Worm (Caenorhabditis elegans) whole organism, young adult: Measurements from ENCODE around the gene F52B11.5.
A peak's percentile ranks its signal among the peaks of the same experiment; 100 is the strongest.

Experiments used
- B0261.1 ChIP-seq: sonication (generic microtip); optimal IDR thresholded peaks from 2 replicates; lab custom pipeline; 2016; ENCODE audit warnings: mild to moderate bottlenecking, missing genetic modification characterization, moderate library complexity, missing compliant biosample characterization
- B0336.3 ChIP-seq: fragments of 200-800 bp; sonication (Bioruptor generic); IDR thresholded peaks from 2 replicates; pipeline ENCODE4 v1.3.6; 2022; ENCODE audit warnings: missing genetic modification characterization, missing compliant biosample characterization
- ama-1 ChIP-seq, 3 experiments: fragments of 150-350 bp in 1 of 3; sonication (generic microtip) in 2 of 3; optimal IDR thresholded peaks; 2 replicates each; lab custom pipeline; 2014 to 2018; ENCODE audit warnings: missing biosample characterization in 2 of 3, missing genetic modification characterization in 2 of 3, missing genetic modification reagents in 2 of 3
- attf-5 ChIP-seq: fragments of 200-800 bp; sonication (Bioruptor generic); optimal IDR thresholded peaks from 2 replicates; lab custom pipeline; 2018; ENCODE audit warnings: mild to moderate bottlenecking, missing genetic modification characterization, missing compliant biosample characterization
- bed-1 ChIP-seq: fragments of 200-800 bp; sonication (Bioruptor generic); IDR thresholded peaks from 2 replicates; pipeline ENCODE4 v1.3.6; 2022; ENCODE audit warnings: missing genetic modification reagents, missing genetic modification characterization, missing compliant biosample characterization
- egl-18 ChIP-seq: fragments of 200-800 bp; sonication (Bioruptor generic); IDR thresholded peaks from 2 replicates; pipeline ENCODE4 v1.3.6; 2022; ENCODE audit warnings: missing genetic modification reagents, missing genetic modification characterization, missing compliant biosample characterization
- him-1 ChIP-seq: sonication (generic microtip); optimal IDR thresholded peaks from 2 replicates; lab custom pipeline; 2016; ENCODE audit warnings: missing genotype, missing genetic modification reagents, missing genetic modification characterization, missing compliant biosample characterization
- let-607 ChIP-seq, 2 experiments: fragments of 200-800 bp in 1 of 2; sonication (Bioruptor generic) in 1 of 2; sonication (generic microtip) in 1 of 2; optimal IDR thresholded peaks; 2 replicates each; lab custom pipeline; 2016 to 2018; ENCODE audit warnings: mild to moderate bottlenecking in 2 of 2, missing compliant biosample characterization in 2 of 2, missing genetic modification characterization in 2 of 2, moderate library complexity in 2 of 2, missing genotype in 1 of 2
- lin-35 ChIP-seq, 3 experiments: fragments of 150-350 bp in 2 of 3; sonication (generic microtip) in 1 of 3; optimal IDR thresholded peaks; 2 replicates each; lab custom pipeline; 2014 to 2018; ENCODE audit warnings: missing biosample characterization in 3 of 3, missing genetic modification characterization in 3 of 3, missing genetic modification reagents in 3 of 3
- lsy-27 ChIP-seq: sonication (generic microtip); optimal IDR thresholded peaks from 2 replicates; lab custom pipeline; 2017; ENCODE audit warnings: missing genetic modification characterization, mild to moderate bottlenecking, missing compliant biosample characterization, antibody characterized with exemption, missing genotype, borderline replicate concordance; ENCODE audit not compliant: insufficient read depth
- madf-3 ChIP-seq: fragments of 200-800 bp; sonication (Bioruptor generic); IDR thresholded peaks from 2 replicates; pipeline ENCODE4 v1.3.6; 2022; ENCODE audit warnings: missing genetic modification reagents, missing genetic modification characterization, missing compliant biosample characterization
- nhr-179 ChIP-seq: sonication (generic microtip); optimal IDR thresholded peaks from 2 replicates; lab custom pipeline; 2016; ENCODE audit warnings: mild to moderate bottlenecking, missing genetic modification characterization, missing compliant biosample characterization
- snpc-1.3 ChIP-seq: sonication (generic microtip); optimal IDR thresholded peaks from 2 replicates; lab custom pipeline; 2017; ENCODE audit warnings: missing genetic modification characterization, mild to moderate bottlenecking, missing compliant biosample characterization, antibody characterized with exemption, moderate library complexity, missing genotype, missing genetic modification reagents; ENCODE audit not compliant: insufficient read depth
- snpc-4 ChIP-seq, 5 experiments: fragments of 150-350 bp in 1 of 5; sonication (generic microtip) in 4 of 5; optimal IDR thresholded peaks; 2 replicates each; lab custom pipeline; 2014 to 2018; ENCODE audit warnings: missing genetic modification characterization in 5 of 5, missing biosample characterization in 3 of 5, antibody characterized with exemption in 2 of 5, mild to moderate bottlenecking in 2 of 5, missing compliant biosample characterization in 2 of 5, missing genotype in 2 of 5, moderate library complexity in 2 of 5, missing genetic modification reagents in 1 of 5

ce11 chrIV:14074456-14074855 is 28.6 kb downstream of the F52B11.5 start:
- TF ChIP-seq let-607 (tag; optimal IDR thresholded peaks at IDR 0.05; lab: Kevin White, UChicago) (no peak), nhr-179 (no peak), bed-1 (GFP tag; lab: Robert Waterston, UW) (no peak), B0261.1 (no peak), ama-1 (optimal IDR thresholded peaks at IDR 0.05; lab: Kevin White, UChicago) (no peak), ama-1 (GFP tag; optimal IDR thresholded peaks at IDR 0.05; lab: Kevin White, UChicago) (no peak), madf-3 (GFP tag; lab: Robert Waterston, UW) (no peak), lin-35 (GFP tag; optimal IDR thresholded peaks at IDR 0.05; lab: Kevin White, UChicago) (no peak), him-1 (tag; lab: Kevin White, UChicago) (no peak), B0336.3 (GFP tag; lab: Robert Waterston, UW) (no peak), attf-5 (GFP tag; lab: Kevin White, UChicago) (no peak), egl-18 (GFP tag; lab: Robert Waterston, UW) (no peak), lsy-27 (tag; lab: Kevin White, UChicago) (no peak), snpc-1.3 (tag; lab: Kevin White, UChicago) (no peak), snpc-4 (GFP tag; optimal IDR thresholded peaks at IDR 0.05; lab: Kevin White, UChicago) (no peak), snpc-4 (tag; optimal IDR thresholded peaks at IDR 0.05; lab: Kevin White, UChicago) (peak in 1 of 4 experiments; percentile 51)
